Fruit fly (Drosophila melanogaster) whole organism, embryonic: ENCODE data around the gene CG42449.

Experiments
- Asciz ChIP-seq: fragments of 200-800 bp; sonication (Bioruptor generic); optimal IDR thresholded peaks from 2 replicates; lab custom pipeline; 2017; ENCODE audit warnings: missing biosample characterization, mild to moderate bottlenecking, missing genetic modification characterization, missing genetic modification reagents
- B-H2 ChIP-seq: fragments of 200-800 bp; sonication (Bioruptor generic); optimal IDR thresholded peaks from 2 replicates; lab custom pipeline; 2018; ENCODE audit warnings: missing biosample characterization, mild to moderate bottlenecking, missing genetic modification characterization
- CG11456 ChIP-seq: fragments of 200-800 bp; sonication (Bioruptor generic); IDR thresholded peaks from 3 replicates; pipeline ENCODE4 v1.3.6; 2022; ENCODE audit warnings: missing biosample characterization, missing genetic modification characterization
- CG11695 ChIP-seq: fragments of 200-800 bp; sonication (Bioruptor generic); IDR thresholded peaks from 3 replicates; pipeline ENCODE4 v1.3.6; 2022; ENCODE audit warnings: missing biosample characterization, missing genetic modification characterization
- CG12391 ChIP-seq: fragments of 200-800 bp; sonication (Bioruptor generic); optimal IDR thresholded peaks from 3 replicates; lab custom pipeline; 2018; ENCODE audit warnings: missing biosample characterization, mild to moderate bottlenecking, missing genetic modification characterization, moderate library complexity
- CG15011 ChIP-seq: fragments of 200-800 bp; sonication (Bioruptor generic); optimal IDR thresholded peaks from 3 replicates; lab custom pipeline; 2018; ENCODE audit warnings: missing biosample characterization, mild to moderate bottlenecking, missing genetic modification characterization
- CG17186 ChIP-seq: fragments of 200-800 bp; sonication (Bioruptor generic); optimal IDR thresholded peaks from 3 replicates; lab custom pipeline; 2017; ENCODE audit warnings: missing biosample characterization, missing genetic modification reagents, missing genetic modification characterization
- CG18619 ChIP-seq: fragments of 200-800 bp; sonication (Bioruptor generic); optimal IDR thresholded peaks from 3 replicates; lab custom pipeline; 2017; ENCODE audit warnings: missing biosample characterization, mild to moderate bottlenecking, missing genetic modification characterization
- CG2202 ChIP-seq: fragments of 200-800 bp; sonication (Bioruptor generic); optimal IDR thresholded peaks from 2 replicates; lab custom pipeline; 2018; ENCODE audit warnings: missing biosample characterization, mild to moderate bottlenecking, missing genetic modification characterization
- CG2875 ChIP-seq: fragments of 200-800 bp; sonication (Bioruptor generic); optimal IDR thresholded peaks from 2 replicates; lab custom pipeline; 2017; ENCODE audit warnings: missing biosample characterization, mild to moderate bottlenecking, missing genetic modification characterization, missing genetic modification reagents
- CG3065 ChIP-seq: fragments of 200-800 bp; sonication (Bioruptor generic); optimal IDR thresholded peaks from 2 replicates; lab custom pipeline; 2016; ENCODE audit warnings: missing biosample characterization, missing genetic modification characterization
- CG33557 ChIP-seq: fragments of 200-800 bp; sonication (Bioruptor generic); optimal IDR thresholded peaks from 2 replicates; lab custom pipeline; 2019; ENCODE audit warnings: missing biosample characterization, mild to moderate bottlenecking, missing genetic modification characterization, moderate library complexity
- CG34224 ChIP-seq: fragments of 200-800 bp; sonication (Bioruptor generic); IDR thresholded peaks from 3 replicates; pipeline ENCODE4 v1.3.6; 2022; ENCODE audit warnings: missing biosample characterization, missing genetic modification characterization; ENCODE audit not compliant: partially characterized antibody
- CG34422 ChIP-seq: fragments of 200-800 bp; sonication (Bioruptor generic); IDR thresholded peaks from 3 replicates; pipeline ENCODE4 v1.3.6; 2022; ENCODE audit warnings: missing biosample characterization, missing genetic modification characterization
- CG4404 ChIP-seq: fragments of 200-800 bp; sonication (Bioruptor generic); IDR thresholded peaks from 2 replicates; pipeline ENCODE4 v1.3.6; 2022; ENCODE audit warnings: missing biosample characterization, missing genetic modification characterization
- CG4820 ChIP-seq: fragments of 200-800 bp; sonication (Bioruptor generic); optimal IDR thresholded peaks from 3 replicates; lab custom pipeline; 2016; ENCODE audit warnings: missing biosample characterization, missing genetic modification characterization
- CG6683 ChIP-seq: fragments of 200-800 bp; sonication (Bioruptor generic); optimal IDR thresholded peaks from 2 replicates; lab custom pipeline; 2017; ENCODE audit warnings: missing biosample characterization, mild to moderate bottlenecking, missing genetic modification characterization, missing genetic modification reagents
- CG7928 ChIP-seq: fragments of 200-800 bp; sonication (Bioruptor generic); optimal IDR thresholded peaks from 2 replicates; lab custom pipeline; 2017; ENCODE audit warnings: missing biosample characterization, mild to moderate bottlenecking, missing genetic modification characterization
- CG8290 ChIP-seq, 3 experiments: fragments of 200-800 bp; sonication (Bioruptor generic); optimal IDR thresholded peaks; 2 replicates each; lab custom pipeline; 2016 to 2019; ENCODE audit warnings: missing biosample characterization in 3 of 3, missing genetic modification characterization in 3 of 3, mild to moderate bottlenecking in 2 of 3, moderate library complexity in 1 of 3
- D ChIP-seq, 2 experiments: fragments of 200-800 bp in 1 of 2; fragments of >200 bp in 1 of 2; sonication (Bioruptor generic) in 1 of 2; optimal IDR thresholded peaks; 2 replicates in 1 of 2; 3 replicates in 1 of 2; lab custom pipeline; 2017; ENCODE audit warnings: mild to moderate bottlenecking in 1 of 2, missing biosample characterization in 1 of 2, missing genetic modification characterization in 1 of 2, missing genetic modification reagents in 1 of 2
- D19A ChIP-seq: fragments of 200-800 bp; optimal IDR thresholded peaks from 3 replicates; lab custom pipeline; 2019; ENCODE audit warnings: missing biosample characterization, mild to moderate bottlenecking, missing genetic modification characterization, moderate library complexity
- E2f1 ChIP-seq: fragments of 200-800 bp; sonication (Bioruptor generic); IDR thresholded peaks from 2 replicates; pipeline ENCODE4 v1.3.6; 2022; ENCODE audit warnings: missing biosample characterization, missing genetic modification characterization
- HmgD ChIP-seq: fragments of 200-800 bp; sonication (Bioruptor generic); optimal IDR thresholded peaks from 3 replicates; lab custom pipeline; 2016; ENCODE audit warnings: missing biosample characterization, missing genetic modification characterization
- Hr51 ChIP-seq, 2 experiments: fragments of 200-800 bp; sonication (Bioruptor generic); optimal IDR thresholded peaks; 2 replicates in 1 of 2; 3 replicates in 1 of 2; lab custom pipeline; 2016 to 2018; ENCODE audit warnings: missing biosample characterization in 2 of 2, missing genetic modification characterization in 2 of 2, mild to moderate bottlenecking in 1 of 2, moderate library complexity in 1 of 2
- MESR4 ChIP-seq: fragments of 200-800 bp; sonication (Bioruptor generic); optimal IDR thresholded peaks from 2 replicates; lab custom pipeline; 2018; ENCODE audit warnings: missing biosample characterization, mild to moderate bottlenecking, missing genetic modification characterization, moderate library complexity
- Nf-YA ChIP-seq: fragments of 200-800 bp; sonication (Bioruptor generic); IDR thresholded peaks from 2 replicates; pipeline ENCODE4 v1.3.6; 2022; ENCODE audit warnings: missing biosample characterization, missing genetic modification characterization
- Nf-YC ChIP-seq: fragments of 200-800 bp; optimal IDR thresholded peaks from 3 replicates; lab custom pipeline; 2019; ENCODE audit warnings: missing biosample characterization, mild to moderate bottlenecking, missing genetic modification characterization, moderate library complexity
- PHDP ChIP-seq: fragments of 200-800 bp; sonication (Bioruptor generic); optimal IDR thresholded peaks from 3 replicates; lab custom pipeline; 2018; ENCODE audit warnings: missing biosample characterization, mild to moderate bottlenecking, missing genetic modification characterization, moderate library complexity
- Pdp1 ChIP-seq, 2 experiments: fragments of 200-800 bp; sonication (Bioruptor generic); optimal IDR thresholded peaks; 3 replicates each; lab custom pipeline; 2016; ENCODE audit warnings: missing biosample characterization in 2 of 2, missing genetic modification characterization in 2 of 2, mild to moderate bottlenecking in 1 of 2, moderate library complexity in 1 of 2
- Taf1 ChIP-seq: fragments of 200-800 bp; sonication (Bioruptor generic); IDR thresholded peaks from 2 replicates; pipeline ENCODE4 v1.3.6; 2022; ENCODE audit warnings: missing biosample characterization, missing genetic modification characterization
- ac ChIP-seq: fragments of 200-800 bp; sonication (Bioruptor generic); optimal IDR thresholded peaks from 3 replicates; lab custom pipeline; 2017; ENCODE audit warnings: missing biosample characterization, mild to moderate bottlenecking, missing genetic modification characterization
- bowl ChIP-seq: fragments of 200-800 bp; sonication (Bioruptor generic); IDR thresholded peaks from 2 replicates; pipeline ENCODE4 v1.3.6; 2022; ENCODE audit warnings: missing biosample characterization, missing genetic modification characterization
- btn ChIP-seq: fragments of 200-800 bp; sonication (Bioruptor generic); optimal IDR thresholded peaks from 2 replicates; lab custom pipeline; 2016; ENCODE audit warnings: missing biosample characterization, missing genetic modification characterization
- chinmo ChIP-seq: fragments of 200-800 bp; sonication (Bioruptor generic); IDR thresholded peaks from 4 replicates; pipeline ENCODE4 v1.3.6; 2022; ENCODE audit warnings: missing biosample characterization, missing genetic modification characterization; ENCODE audit not compliant: partially characterized antibody
- crp ChIP-seq, 2 experiments: fragments of 200-800 bp; sonication (Bioruptor generic); optimal IDR thresholded peaks; 2 replicates in 1 of 2; 3 replicates in 1 of 2; lab custom pipeline; 2017; ENCODE audit warnings: missing biosample characterization in 2 of 2, missing genetic modification characterization in 2 of 2, mild to moderate bottlenecking in 1 of 2, moderate library complexity in 1 of 2
- ftz-f1 ChIP-seq: fragments of 200-800 bp; sonication (Bioruptor generic); optimal IDR thresholded peaks from 2 replicates; lab custom pipeline; 2016; ENCODE audit warnings: missing biosample characterization, missing genetic modification characterization
- fu2 ChIP-seq: fragments of 200-800 bp; sonication (Bioruptor generic); optimal IDR thresholded peaks from 2 replicates; lab custom pipeline; 2016; ENCODE audit warnings: missing biosample characterization, missing genetic modification characterization
- h ChIP-seq: fragments of >200 bp; optimal IDR thresholded peaks from 2 replicates; lab custom pipeline; 2017
- klu ChIP-seq: fragments of 200-800 bp; sonication (Bioruptor generic); IDR thresholded peaks from 2 replicates; pipeline ENCODE4 v1.3.6; 2022; ENCODE audit warnings: missing biosample characterization, missing genetic modification characterization
- lab ChIP-seq: fragments of 200-800 bp; sonication (Bioruptor generic); optimal IDR thresholded peaks from 3 replicates; lab custom pipeline; 2017; ENCODE audit warnings: missing biosample characterization, missing genetic modification characterization, mild to moderate bottlenecking, moderate library complexity, missing genetic modification reagents
- maf-S ChIP-seq: fragments of 200-800 bp; sonication (Bioruptor generic); optimal IDR thresholded peaks from 2 replicates; lab custom pipeline; 2016; ENCODE audit warnings: missing biosample characterization, missing genetic modification characterization
- mam ChIP-seq: fragments of 200-800 bp; sonication (Bioruptor generic); optimal IDR thresholded peaks from 3 replicates; lab custom pipeline; 2016; ENCODE audit warnings: missing biosample characterization, missing genetic modification characterization
- mirr ChIP-seq: fragments of 200-800 bp; sonication (Bioruptor generic); optimal IDR thresholded peaks from 3 replicates; lab custom pipeline; 2018; ENCODE audit warnings: missing biosample characterization, mild to moderate bottlenecking, missing genetic modification characterization
- odd ChIP-seq: fragments of 200-800 bp; sonication (Bioruptor generic); optimal IDR thresholded peaks from 2 replicates; lab custom pipeline; 2017; ENCODE audit warnings: missing biosample characterization, mild to moderate bottlenecking, missing genetic modification characterization
- p53 ChIP-seq: fragments of 200-800 bp; sonication (Bioruptor generic); optimal IDR thresholded peaks from 2 replicates; lab custom pipeline; 2016; ENCODE audit warnings: missing biosample characterization, missing genetic modification characterization
- row ChIP-seq: fragments of 200-800 bp; sonication (Bioruptor generic); IDR thresholded peaks from 3 replicates; pipeline ENCODE4 v1.3.6; 2022; ENCODE audit warnings: missing biosample characterization, missing genetic modification characterization
- sim ChIP-seq: fragments of 200-800 bp; sonication (Bioruptor generic); IDR thresholded peaks from 2 replicates; pipeline ENCODE4 v1.3.6; 2022; ENCODE audit warnings: missing biosample characterization, missing genetic modification characterization
- usp ChIP-seq: fragments of >200 bp; optimal IDR thresholded peaks from 2 replicates; lab custom pipeline; 2017; ENCODE audit warnings: missing biosample characterization, missing genetic modification characterization

Gene CG42449

DNA sequence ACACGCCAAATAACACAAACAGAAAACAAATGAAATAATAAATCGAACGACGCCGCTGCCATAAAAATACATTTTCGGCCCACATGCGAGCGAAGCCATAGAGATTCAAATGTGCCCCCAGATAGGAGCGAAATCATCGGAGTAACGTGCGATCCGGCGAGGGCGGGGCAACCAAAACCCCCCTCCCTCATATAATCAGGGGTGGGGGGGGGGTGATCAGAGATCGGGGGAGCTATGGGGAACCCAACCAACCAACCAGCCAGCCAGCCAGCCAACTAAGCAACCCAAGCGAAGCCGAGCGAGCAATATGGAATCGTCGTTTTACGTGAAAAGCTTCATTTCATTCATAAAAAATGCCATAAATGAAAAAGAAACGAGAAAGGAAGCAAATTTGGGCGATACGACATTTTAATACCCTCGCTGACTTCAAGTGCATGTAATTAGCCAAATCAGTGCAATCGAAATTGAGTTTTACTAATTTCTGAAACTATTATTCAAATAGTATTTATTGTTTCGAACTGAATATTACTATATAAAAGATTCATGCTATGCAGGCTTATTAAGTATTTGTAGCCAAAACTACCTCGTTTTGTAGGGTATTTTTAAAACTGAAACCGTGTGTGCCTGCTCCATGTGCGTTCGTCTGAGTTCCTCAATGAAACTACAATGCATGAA is 16.9 kb downstream of the CG42449 start (continued):
- TF ChIP-seq CG11456 (no peak), B-H2 (GFP tag; lab: Kevin White, UChicago) (no peak), lab (GFP tag; lab: Kevin White, UChicago) (peak; percentile 77), btn (GFP tag; lab: Kevin White, UChicago) (no peak), CG6683 (peak; percentile 4), usp (no peak), mam (GFP tag; lab: Kevin White, UChicago) (peak; percentile 46), klu (GFP tag; lab: Robert Waterston, UW) (no peak), E2f1 (GFP tag; lab: Robert Waterston, UW) (peak; percentile 52; the same call in 1 of the 2 replicates), MESR4 (GFP tag; lab: Kevin White, UChicago) (no peak), Taf1 (GFP tag; lab: Robert Waterston, UW) (no peak), CG7928 (GFP tag; lab: Kevin White, UChicago) (no peak), Nf-YC (tag; lab: Kevin White, UChicago) (peak; percentile 26), row (GFP tag; lab: Robert Waterston, UW) (peak; percentile 83), CG2875 (GFP tag; lab: Kevin White, UChicago) (peak; percentile 41), CG2202 (tag; lab: Kevin White, UChicago) (peak; percentile 39), D19A (tag; lab: Kevin White, UChicago) (peak; percentile 82), CG3065 (GFP tag; lab: Kevin White, UChicago) (no peak), fu2 (GFP tag; lab: Kevin White, UChicago) (no peak), PHDP (tag; lab: Kevin White, UChicago) (peak; percentile 74), CG12391 (tag; lab: Kevin White, UChicago) (peak; percentile 76), CG15011 (GFP tag; lab: Kevin White, UChicago) (peak; percentile 39), maf-S (GFP tag; lab: Kevin White, UChicago) (peak; percentile 2), CG4820 (GFP tag; lab: Kevin White, UChicago) (peak; percentile 59), D (optimal IDR thresholded peaks at IDR 0.05; lab: Kevin White, UChicago) (no peak), D (GFP tag; optimal IDR thresholded peaks at IDR 0.05; lab: Kevin White, UChicago) (peak; percentile 54), chinmo (no peak), mirr (no peak), CG11695 (GFP tag; lab: Robert Waterston, UW) (peak; percentile 52; the same call in 2 of the 3 replicates), Pdp1 (GFP tag; optimal IDR thresholded peaks at IDR 0.05; lab: Kevin White, UChicago) (peak; percentile 47 to 57), CG33557 (GFP tag; lab: Kevin White, UChicago) (no peak), crp (GFP tag; optimal IDR thresholded peaks at IDR 0.05; lab: Kevin White, UChicago) (no peak), CG34224 (GFP tag; lab: Robert Waterston, UW) (no peak), p53 (no peak), CG8290 (GFP tag; optimal IDR thresholded peaks at IDR 0.05; lab: Kevin White, UChicago) (no peak), CG8290 (tag; optimal IDR thresholded peaks at IDR 0.05; lab: Kevin White, UChicago) (peak in 1 of 2 experiments; percentile 31), bowl (GFP tag; lab: Robert Waterston, UW) (no peak), CG4404 (GFP tag; lab: Robert Waterston, UW) (no peak), Asciz (GFP tag; lab: Kevin White, UChicago) (peak; percentile 66), CG17186 (GFP tag; lab: Kevin White, UChicago) (no peak), Nf-YA (peak; percentile 32; the same call in 1 of the 2 replicates), Hr51 (GFP tag; optimal IDR thresholded peaks at IDR 0.05; lab: Kevin White, UChicago) (peak in 1 of 2 experiments; percentile 78), HmgD (no peak), odd (GFP tag; lab: Kevin White, UChicago) (peak; percentile 45), CG18619 (GFP tag; lab: Kevin White, UChicago) (peak; percentile 33), ftz-f1 (GFP tag; lab: Kevin White, UChicago) (no peak), ac (GFP tag; lab: Kevin White, UChicago) (no peak), CG34422 (GFP tag; lab: Robert Waterston, UW) (no peak), sim (GFP tag; lab: Robert Waterston, UW) (no peak), h (lab: Kevin White, UChicago) (no peak)
